Fruit fly (Drosophila melanogaster) whole organism, embryonic: ENCODE data around the gene Ir94d.
A peak's percentile ranks its signal among the peaks of the same experiment; 100 is the strongest.

Experiments used
- Blimp-1 ChIP-seq: fragments of 200-800 bp; sonication (Bioruptor generic); optimal IDR thresholded peaks from 3 replicates; lab custom pipeline; 2018; ENCODE audit warnings: missing biosample characterization, missing genetic modification characterization, mild to moderate bottlenecking, moderate library complexity, missing genetic modification reagents
- C15 ChIP-seq: fragments of 200-800 bp; sonication (Bioruptor generic); IDR thresholded peaks from 3 replicates; pipeline ENCODE4 v1.3.6; 2022; ENCODE audit warnings: missing biosample characterization, missing genetic modification characterization
- CG11398 ChIP-seq: fragments of 200-800 bp; sonication (Bioruptor generic); optimal IDR thresholded peaks from 2 replicates; lab custom pipeline; 2016; ENCODE audit warnings: missing biosample characterization, missing genetic modification characterization
- CG11456 ChIP-seq: fragments of 200-800 bp; sonication (Bioruptor generic); IDR thresholded peaks from 3 replicates; pipeline ENCODE4 v1.3.6; 2022; ENCODE audit warnings: missing biosample characterization, missing genetic modification characterization
- CG12942 ChIP-seq: fragments of 200-800 bp; sonication (Bioruptor generic); optimal IDR thresholded peaks from 3 replicates; lab custom pipeline; 2016; ENCODE audit warnings: missing biosample characterization, missing genetic modification characterization
- CG16779 ChIP-seq: fragments of 200-800 bp; sonication (Bioruptor generic); IDR thresholded peaks from 2 replicates; pipeline ENCODE4 v1.3.6; 2022; ENCODE audit warnings: missing biosample characterization, missing genetic modification characterization
- CG17328 ChIP-seq: fragments of 200-800 bp; sonication (Bioruptor generic); IDR thresholded peaks from 2 replicates; pipeline ENCODE4 v1.3.6; 2022; ENCODE audit warnings: missing biosample characterization, missing genetic modification characterization
- CG17568 ChIP-seq: fragments of 200-800 bp; sonication (Bioruptor generic); optimal IDR thresholded peaks from 2 replicates; lab custom pipeline; 2018; ENCODE audit warnings: missing biosample characterization, mild to moderate bottlenecking, missing genetic modification characterization, moderate library complexity
- CG18599 ChIP-seq: fragments of 200-800 bp; sonication (Bioruptor generic); optimal IDR thresholded peaks from 3 replicates; lab custom pipeline; 2017; ENCODE audit warnings: missing biosample characterization, missing genetic modification characterization, mild to moderate bottlenecking, moderate library complexity, missing genetic modification reagents
- CG2875 ChIP-seq: fragments of 200-800 bp; sonication (Bioruptor generic); optimal IDR thresholded peaks from 2 replicates; lab custom pipeline; 2017; ENCODE audit warnings: missing biosample characterization, mild to moderate bottlenecking, missing genetic modification characterization, missing genetic modification reagents
- CG3065 ChIP-seq: fragments of 200-800 bp; sonication (Bioruptor generic); optimal IDR thresholded peaks from 2 replicates; lab custom pipeline; 2016; ENCODE audit warnings: missing biosample characterization, missing genetic modification characterization
- CG32767 ChIP-seq: fragments of 200-800 bp; sonication (Bioruptor generic); IDR thresholded peaks from 2 replicates; pipeline ENCODE4 v1.3.6; 2022; ENCODE audit warnings: missing biosample characterization, missing genetic modification characterization
- CG34376 ChIP-seq: fragments of 200-800 bp; sonication (Bioruptor generic); optimal IDR thresholded peaks from 2 replicates; lab custom pipeline; 2018; ENCODE audit warnings: missing biosample characterization, mild to moderate bottlenecking, missing genetic modification characterization
- CG4617 ChIP-seq: fragments of 200-800 bp; sonication (Bioruptor generic); optimal IDR thresholded peaks from 3 replicates; lab custom pipeline; 2016; ENCODE audit warnings: missing biosample characterization, missing genetic modification characterization, borderline replicate concordance
- CG6791 ChIP-seq: fragments of 200-800 bp; sonication (Bioruptor generic); IDR thresholded peaks from 3 replicates; pipeline ENCODE4 v1.3.6; 2022; ENCODE audit warnings: missing biosample characterization, missing genetic modification characterization; ENCODE audit not compliant: partially characterized antibody
- CG8359 ChIP-seq: fragments of 200-800 bp; sonication (Bioruptor generic); optimal IDR thresholded peaks from 2 replicates; lab custom pipeline; 2017; ENCODE audit warnings: missing biosample characterization, mild to moderate bottlenecking, missing genetic modification characterization, borderline replicate concordance
- CG9609 ChIP-seq: fragments of 200-800 bp; sonication (Bioruptor generic); optimal IDR thresholded peaks from 3 replicates; lab custom pipeline; 2016; ENCODE audit warnings: missing biosample characterization, missing genetic modification characterization
- D19A ChIP-seq: fragments of 200-800 bp; optimal IDR thresholded peaks from 3 replicates; lab custom pipeline; 2019; ENCODE audit warnings: missing biosample characterization, mild to moderate bottlenecking, missing genetic modification characterization, moderate library complexity
- Dad ChIP-seq: fragments of 200-800 bp; sonication (Bioruptor generic); optimal IDR thresholded peaks from 3 replicates; lab custom pipeline; 2016; ENCODE audit warnings: missing biosample characterization, missing genetic modification characterization
- Deaf1 ChIP-seq: fragments of 200-800 bp; optimal IDR thresholded peaks from 3 replicates; lab custom pipeline; 2019; ENCODE audit warnings: missing biosample characterization, mild to moderate bottlenecking, missing genetic modification characterization, moderate library complexity
- Drgx ChIP-seq: fragments of 200-800 bp; sonication (Bioruptor generic); IDR thresholded peaks from 2 replicates; pipeline ENCODE4 v1.3.6; 2022; ENCODE audit warnings: missing biosample characterization, missing genetic modification characterization
- Gsc ChIP-seq: fragments of 200-800 bp; sonication (Bioruptor generic); IDR thresholded peaks from 2 replicates; pipeline ENCODE4 v1.3.6; 2022; ENCODE audit warnings: missing biosample characterization, missing genetic modification characterization
- Mrtf ChIP-seq: fragments of 200-800 bp; sonication (Bioruptor generic); IDR thresholded peaks from 3 replicates; pipeline ENCODE4 v1.3.6; 2022; ENCODE audit warnings: missing biosample characterization, missing genetic modification characterization
- Stat92E ChIP-seq, 3 experiments: fragments of >200 bp in 2 of 3; fragments of 200-800 bp in 1 of 3; sonication (Bioruptor generic) in 1 of 3; optimal IDR thresholded peaks; 2 replicates each; lab custom pipeline; 2017 to 2019; ENCODE audit warnings: missing biosample characterization in 3 of 3, missing genetic modification characterization in 3 of 3, mild to moderate bottlenecking in 1 of 3, moderate library complexity in 1 of 3
- Tbp ChIP-seq: fragments of >200 bp; optimal IDR thresholded peaks from 2 replicates; lab custom pipeline; 2018; ENCODE audit warnings: missing biosample characterization, missing genetic modification characterization
- abd-A ChIP-seq: fragments of 200-800 bp; sonication (Bioruptor generic); optimal IDR thresholded peaks from 3 replicates; lab custom pipeline; 2019; ENCODE audit warnings: missing biosample characterization, mild to moderate bottlenecking, missing genetic modification characterization, moderate library complexity
- aop ChIP-seq: fragments of 200-800 bp; sonication (Bioruptor generic); IDR thresholded peaks from 2 replicates; pipeline ENCODE4 v1.3.6; 2022; ENCODE audit warnings: missing biosample characterization, missing genetic modification characterization
- az2 ChIP-seq: fragments of 200-800 bp; sonication (Bioruptor generic); optimal IDR thresholded peaks from 3 replicates; lab custom pipeline; 2016; ENCODE audit warnings: missing biosample characterization, missing genetic modification characterization
- cad ChIP-seq: fragments of >200 bp; optimal IDR thresholded peaks from 2 replicates; lab custom pipeline; 2017; ENCODE audit warnings: missing biosample characterization, missing genetic modification characterization
- cas ChIP-seq: fragments of 200-800 bp; sonication (Bioruptor generic); IDR thresholded peaks from 2 replicates; pipeline ENCODE4 v1.3.6; 2022; ENCODE audit warnings: missing biosample characterization, missing genetic modification characterization
- cato ChIP-seq: fragments of 200-800 bp; sonication (Bioruptor generic); optimal IDR thresholded peaks from 2 replicates; lab custom pipeline; 2016; ENCODE audit warnings: missing biosample characterization, missing genetic modification characterization, borderline replicate concordance
- chn ChIP-seq: fragments of 200-800 bp; sonication (Bioruptor generic); optimal IDR thresholded peaks from 2 replicates; lab custom pipeline; 2016; ENCODE audit warnings: missing biosample characterization, missing genetic modification characterization
- ci ChIP-seq: fragments of 200-800 bp; sonication (Bioruptor generic); IDR thresholded peaks from 3 replicates; pipeline ENCODE4 v1.3.6; 2022; ENCODE audit warnings: missing biosample characterization, missing genetic modification characterization
- crol ChIP-seq: fragments of 200-800 bp; sonication (Bioruptor generic); IDR thresholded peaks from 2 replicates; pipeline ENCODE4 v1.3.6; 2022; ENCODE audit warnings: missing biosample characterization, missing genetic modification characterization
- dimm ChIP-seq: fragments of 200-800 bp; sonication (Bioruptor generic); IDR thresholded peaks from 2 replicates; pipeline ENCODE4 v1.3.6; 2022; ENCODE audit warnings: missing biosample characterization, missing genetic modification characterization
- disco-r ChIP-seq: fragments of 200-800 bp; sonication (Bioruptor generic); optimal IDR thresholded peaks from 2 replicates; lab custom pipeline; 2016; ENCODE audit warnings: missing biosample characterization, missing genetic modification characterization
- eyg ChIP-seq: fragments of 200-800 bp; sonication (Bioruptor generic); optimal IDR thresholded peaks from 3 replicates; lab custom pipeline; 2016; ENCODE audit warnings: missing biosample characterization, missing genetic modification characterization
- fd64A ChIP-seq: fragments of 200-800 bp; sonication (Bioruptor generic); optimal IDR thresholded peaks from 3 replicates; lab custom pipeline; 2018; ENCODE audit warnings: missing biosample characterization, mild to moderate bottlenecking, missing genetic modification characterization
- hth ChIP-seq: fragments of >200 bp; optimal IDR thresholded peaks from 2 replicates; lab custom pipeline; 2017; ENCODE audit warnings: inconsistent platforms
- knrl ChIP-seq: fragments of 200-800 bp; sonication (Bioruptor generic); IDR thresholded peaks from 3 replicates; pipeline ENCODE4 v1.3.6; 2022; ENCODE audit warnings: missing biosample characterization, missing genetic modification characterization; ENCODE audit not compliant: partially characterized antibody
- pho ChIP-seq: fragments of 200-800 bp; sonication (Bioruptor generic); optimal IDR thresholded peaks from 2 replicates; lab custom pipeline; 2016; ENCODE audit warnings: missing biosample characterization, missing genetic modification characterization
- pita ChIP-seq: fragments of 200-800 bp; sonication (Bioruptor generic); optimal IDR thresholded peaks from 2 replicates; lab custom pipeline; 2017; ENCODE audit warnings: missing biosample characterization, mild to moderate bottlenecking, missing genetic modification characterization
- psq ChIP-seq: fragments of 200-800 bp; sonication (Bioruptor generic); optimal IDR thresholded peaks from 2 replicates; lab custom pipeline; 2017; ENCODE audit warnings: missing biosample characterization, missing genetic modification characterization
- repo ChIP-seq: fragments of 200-800 bp; sonication (Bioruptor generic); optimal IDR thresholded peaks from 2 replicates; lab custom pipeline; 2016; ENCODE audit warnings: missing biosample characterization, missing genetic modification characterization
- sens ChIP-seq: fragments of 200-800 bp; sonication (Bioruptor generic); peaks from one replicate; lab custom pipeline; 2016; ENCODE audit warnings: missing biosample characterization, missing genetic modification characterization
- sob ChIP-seq: fragments of 200-800 bp; sonication (Bioruptor generic); IDR thresholded peaks from 2 replicates; pipeline ENCODE4 v1.3.6; 2022; ENCODE audit warnings: missing biosample characterization, missing genetic modification characterization
- tin ChIP-seq: fragments of 200-800 bp; sonication (Bioruptor generic); optimal IDR thresholded peaks from 3 replicates; lab custom pipeline; 2016; ENCODE audit warnings: missing biosample characterization, missing genetic modification characterization
- usp ChIP-seq: fragments of >200 bp; optimal IDR thresholded peaks from 2 replicates; lab custom pipeline; 2017; ENCODE audit warnings: missing biosample characterization, missing genetic modification characterization
- vnd ChIP-seq: fragments of 200-800 bp; sonication (Bioruptor generic); IDR thresholded peaks from 3 replicates; pipeline ENCODE4 v1.3.6; 2022; ENCODE audit warnings: missing biosample characterization, missing genetic modification characterization; ENCODE audit not compliant: partially characterized antibody
- wdn ChIP-seq: fragments of 200-800 bp; sonication (Bioruptor generic); IDR thresholded peaks from 2 replicates; pipeline ENCODE4 v1.3.6; 2022; ENCODE audit warnings: missing biosample characterization, missing genetic modification characterization
- zfh2 ChIP-seq: fragments of 200-800 bp; sonication (Bioruptor generic); optimal IDR thresholded peaks from 2 replicates; lab custom pipeline; 2016; ENCODE audit warnings: missing biosample characterization, missing genetic modification characterization

Gene Ir94d

dm6 chr3R:23445249-23445916, 42.8 kb downstream of the Ir94d start (continued):
- TF ChIP-seq crol (GFP tag; lab: Robert Waterston, UW) (no peak), CG4617 (GFP tag; lab: Kevin White, UChicago) (no peak), chn (GFP tag; lab: Kevin White, UChicago) (no peak), disco-r (GFP tag; lab: Kevin White, UChicago) (no peak), CG34376 (no peak), cato (no peak), CG18599 (GFP tag; lab: Kevin White, UChicago) (peak; percentile 35), Dad (no peak), repo (GFP tag; lab: Kevin White, UChicago) (no peak), CG6791 (GFP tag; lab: Robert Waterston, UW) (no peak), CG16779 (GFP tag; lab: Robert Waterston, UW) (0 out of 2 replicates have a peak, but pooled peaks have one; percentile 17), CG17568 (peak; percentile 7), psq (GFP tag; lab: Kevin White, UChicago) (no peak), dimm (GFP tag; lab: Robert Waterston, UW) (no peak), Deaf1 (tag; lab: Kevin White, UChicago) (no peak), C15 (no peak), Stat92E (GFP tag; optimal IDR thresholded peaks at IDR 0.05; lab: Kevin White, UChicago) (no peak), sens (peak; percentile 65), cad (no peak), CG11398 (GFP tag; lab: Kevin White, UChicago) (peak; percentile 36), CG2875 (peak; percentile 54), cas (GFP tag; lab: Robert Waterston, UW) (no peak), vnd (GFP tag; lab: Robert Waterston, UW) (no peak), pita (GFP tag; lab: Kevin White, UChicago) (no peak), eyg (GFP tag; lab: Kevin White, UChicago) (no peak), CG3065 (GFP tag; lab: Kevin White, UChicago) (no peak), D19A (peak; percentile 66), CG9609 (GFP tag; lab: Kevin White, UChicago) (no peak), usp (GFP tag; lab: Kevin White, UChicago) (no peak), abd-A (no peak), ci (GFP tag; lab: Robert Waterston, UW) (peak; percentile 76), Gsc (GFP tag; lab: Robert Waterston, UW) (no peak), CG32767 (GFP tag; lab: Robert Waterston, UW) (0 out of 2 replicates have a peak, but pooled peaks have one; percentile 20), fd64A (GFP tag; lab: Kevin White, UChicago) (no peak), aop (GFP tag; lab: Robert Waterston, UW) (no peak), az2 (GFP tag; lab: Kevin White, UChicago) (no peak), Drgx (peak; percentile 28; the same call in 1 of the 2 replicates), hth (no peak), pho (GFP tag; lab: Kevin White, UChicago) (no peak), CG12942 (GFP tag; lab: Kevin White, UChicago) (no peak), CG11456 (no peak), knrl (GFP tag; lab: Robert Waterston, UW) (no peak), Tbp (GFP tag; lab: Kevin White, UChicago) (no peak), wdn (GFP tag; lab: Robert Waterston, UW) (no peak), zfh2 (GFP tag; lab: Kevin White, UChicago) (no peak), CG8359 (GFP tag; lab: Kevin White, UChicago) (no peak), Mrtf (GFP tag; lab: Robert Waterston, UW) (no peak), Blimp-1 (peak; percentile 22), CG17328 (GFP tag; lab: Robert Waterston, UW) (peak; percentile 36; the same call in 1 of the 2 replicates), sob (GFP tag; lab: Robert Waterston, UW) (no peak), tin (no peak)
